Worm (Caenorhabditis elegans): Measurements from ENCODE around the gene fbxb-24.

DNA sequence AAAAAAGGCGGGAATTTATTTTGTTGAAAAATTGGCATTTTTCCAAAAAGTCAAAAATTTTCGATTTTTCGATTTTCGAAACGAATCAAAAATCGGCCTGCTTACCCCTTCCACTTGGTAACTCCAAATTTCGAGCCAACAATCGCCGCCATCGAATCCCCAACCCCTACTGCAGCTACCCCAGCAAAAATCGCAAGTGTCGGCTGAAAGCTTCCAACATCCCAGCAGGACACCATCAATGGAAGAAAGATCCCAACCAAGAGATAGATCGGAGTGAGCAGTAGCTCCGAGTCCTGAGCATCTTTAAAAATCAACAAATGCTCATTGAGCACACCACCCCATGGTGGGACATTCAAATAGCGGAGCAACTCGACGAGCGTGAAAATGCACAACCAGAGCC lies 22.1 kb downstream of the fbxb-24 start:
- TF ChIP-seq ttx-3 (tag; optimal IDR thresholded peaks at IDR 0.05) (no peak), fax-1 (tag; optimal IDR thresholded peaks at IDR 0.05) (no peak), hlh-6 (tag; optimal IDR thresholded peaks at IDR 0.05) (no peak), K02D7.2 (tag; optimal IDR thresholded peaks at IDR 0.05) (no peak), pha-4 (tag; optimal IDR thresholded peaks at IDR 0.05) (no peak), elt-4 (tag; optimal IDR thresholded peaks at IDR 0.05) (no peak), mec-3 (tag; optimal IDR thresholded peaks at IDR 0.05; ENCODE audit: borderline replicate concordance) (no peak), pqm-1 (tag; optimal IDR thresholded peaks at IDR 0.05) (no peak), F13H6.1 (tag; optimal IDR thresholded peaks at IDR 0.05) (no peak), dmd-4 (tag; optimal IDR thresholded peaks at IDR 0.05; ENCODE audit: borderline replicate concordance) (no peak), ceh-18 (tag; optimal IDR thresholded peaks at IDR 0.05) (no peak), nfya-1 (tag; optimal IDR thresholded peaks at IDR 0.05) (no peak), ceh-31 (tag; optimal IDR thresholded peaks at IDR 0.05) (no peak), npax-4 (tag; optimal IDR thresholded peaks at IDR 0.05) (no peak)

All from whole organism, late embryonic.